Worm (Caenorhabditis elegans) whole organism, L1 larva: ENCODE measurements around the gene W03F9.11.

Experiments used
- C04F5.9 ChIP-seq: sonication (generic microtip); optimal IDR thresholded peaks from 2 replicates; lab custom pipeline; 2016; ENCODE audit warnings: missing genetic modification characterization, missing compliant biosample characterization
- ama-1 ChIP-seq: fragments of 150-350 bp; optimal IDR thresholded peaks from 2 replicates; lab custom pipeline; 2014
- fos-1 ChIP-seq: fragments of 150-350 bp; optimal IDR thresholded peaks from 2 replicates; lab custom pipeline; 2014; ENCODE audit warnings: missing biosample characterization, missing genetic modification characterization
- lsy-2 ChIP-seq, 2 experiments: fragments of 150-350 bp; optimal IDR thresholded peaks; 2 replicates each; lab custom pipeline; 2014; ENCODE audit warnings: missing biosample characterization in 2 of 2, missing genetic modification characterization in 2 of 2
- nhr-28 ChIP-seq: fragments of 150-350 bp; optimal IDR thresholded peaks from 2 replicates; lab custom pipeline; 2014; ENCODE audit warnings: missing biosample characterization, missing genetic modification characterization
- sptf-1 ChIP-seq: fragments of 150-350 bp; optimal IDR thresholded peaks from 2 replicates; lab custom pipeline; 2014; ENCODE audit warnings: missing biosample characterization, missing genetic modification characterization
- unc-98 ChIP-seq: fragments of 200-800 bp; sonication (Bioruptor generic); IDR thresholded peaks from 2 replicates; pipeline ENCODE4 v1.3.6; 2022; ENCODE audit warnings: missing genetic modification characterization, missing compliant biosample characterization

ce11 chrV:151310-151709 lies 10.2 kb upstream of the W03F9.11 start, which contains the start of gene W03F9.4:
- TF ChIP-seq sptf-1 (tag; lab: Kevin White, UChicago) (no peak), unc-98 (GFP tag; lab: Robert Waterston, UW) (no peak), nhr-28 (tag; lab: Kevin White, UChicago) (no peak), ama-1 (lab: Kevin White, UChicago) (no peak), fos-1 (tag; lab: Kevin White, UChicago) (no peak), lsy-2 (tag; optimal IDR thresholded peaks at IDR 0.05; lab: Kevin White, UChicago) (no peak), C04F5.9 (tag; lab: Kevin White, UChicago) (no peak)
